Worm (Caenorhabditis elegans): ENCODE data around the gene nhr-152.
"Not testable (repeated sequence)": the region's sequence is repeated elsewhere in the genome, so short reads cannot be mapped to it uniquely, and the experiment has no call there.

nhr-152 gene

DNA sequence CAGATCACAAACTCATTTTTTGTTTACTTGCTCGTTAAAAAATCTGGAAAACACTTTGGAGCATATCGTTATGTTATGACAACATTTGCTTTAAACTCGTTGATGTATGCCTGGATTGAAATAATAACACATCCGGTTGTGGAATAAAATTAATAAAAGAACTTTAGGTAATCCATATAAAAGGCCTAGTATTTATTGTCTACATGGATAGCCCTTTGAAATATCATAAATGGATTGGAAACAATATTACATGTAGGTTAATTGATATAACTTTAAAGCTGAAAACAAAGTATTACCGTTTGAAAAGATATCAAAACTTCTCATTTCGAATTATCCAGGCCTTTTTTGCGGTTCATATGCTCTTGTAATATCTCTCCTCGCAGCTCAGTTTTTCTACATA, 4.5 kb downstream of the nhr-152 start:
- no peak for TF ChIP-seq ZK337.2 (GFP tag; IDR thresholded peaks at IDR 0.05)
- TF ChIP-seq skn-1 (tag; optimal IDR thresholded peaks at IDR 0.05) = no peak
- no peak for TF ChIP-seq tra-1 (GFP tag; IDR thresholded peaks at IDR 0.05)
- TF ChIP-seq madf-5 (GFP tag; IDR thresholded peaks at IDR 0.05) = no peak
- TF ChIP-seq daf-8 (GFP tag; IDR thresholded peaks at IDR 0.05) = no peak
- peak in 1 of 2 experiments; percentile 90 for TF ChIP-seq unc-62 (GFP tag; optimal IDR thresholded peaks at IDR 0.05 in 1 of 2)
- no peak for TF ChIP-seq unc-62 (tag; optimal IDR thresholded peaks at IDR 0.05)

DNA sequence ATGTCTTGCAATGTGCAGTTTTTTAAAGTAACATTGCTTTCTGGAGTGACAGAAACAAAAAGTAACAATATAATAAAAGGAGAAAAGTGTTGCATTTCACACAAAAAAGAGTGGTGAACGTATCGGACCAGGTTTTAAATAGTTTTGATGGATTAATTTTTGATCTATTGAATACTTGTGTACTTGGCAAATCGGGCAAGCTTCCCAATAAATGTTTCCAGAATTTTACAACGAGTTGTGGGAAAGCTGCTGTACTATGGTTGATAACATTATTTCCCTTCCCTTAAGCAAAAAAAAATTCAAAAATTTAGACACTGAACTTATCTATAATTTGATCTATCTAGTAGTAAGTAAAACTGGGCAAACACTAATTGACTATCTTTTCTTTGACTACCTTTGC, 7.2 kb downstream of the nhr-152 start, which contains the start of gene C12D5.10:
C12D5.10 (minus strand) TSS at position 101 of the 400 bp plus-strand sequence.
- TF ChIP-seq F10B5.3 (tag; optimal IDR thresholded peaks at IDR 0.05) (no peak), lin-13 (GFP tag; optimal IDR thresholded peaks at IDR 0.05) (no peak), F44E2.7 (GFP tag; IDR thresholded peaks at IDR 0.05) (no peak), pqm-1 (tag; optimal IDR thresholded peaks at IDR 0.05) (no peak), nhr-48 (tag; optimal IDR thresholded peaks at IDR 0.05) (no peak), T26A8.4 (GFP tag; IDR thresholded peaks at IDR 0.05) (no peak), jun-1 (tag; optimal IDR thresholded peaks at IDR 0.05) (no peak), ceh-32 (tag; optimal IDR thresholded peaks at IDR 0.05; ENCODE audit: poor library complexity) (no peak), ces-1 (GFP tag; optimal IDR thresholded peaks at IDR 0.05) (no peak)

DNA sequence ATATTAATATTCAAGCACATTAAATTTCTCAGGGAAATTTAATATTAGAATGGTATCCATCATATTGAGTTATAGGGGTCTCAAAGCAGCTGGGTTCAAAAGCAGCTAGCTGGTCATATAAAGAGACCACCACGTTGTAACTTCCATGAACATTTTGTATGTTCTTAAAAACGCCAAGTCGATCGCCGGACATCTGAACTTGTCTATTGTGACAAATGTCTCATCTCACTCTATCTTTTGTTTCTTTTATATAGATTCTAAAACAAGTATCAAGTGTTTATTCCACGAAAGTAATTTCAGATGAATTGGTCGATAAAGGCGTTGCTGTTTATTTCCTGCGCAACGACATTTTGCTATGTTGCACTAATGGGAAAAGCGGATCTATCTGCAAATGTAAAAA, 10.7 kb downstream of the nhr-152 start, which contains the start of gene ZK105.3:
ZK105.3 (plus strand) TSS at position 301 of the 400 bp plus-strand sequence.
- TF ChIP-seq nhr-76 (tag; optimal IDR thresholded peaks at IDR 0.05) (no peak), Y105C5A.15 (GFP tag; IDR thresholded peaks at IDR 0.05) (no peak), dve-1 (tag; optimal IDR thresholded peaks at IDR 0.05; ENCODE audit: insufficient read depth) (no peak), nhr-25 (tag; optimal IDR thresholded peaks at IDR 0.05; ENCODE audit: borderline replicate concordance, insufficient read depth) (no peak), T20F7.1 (GFP tag; optimal IDR thresholded peaks at IDR 0.05) (no peak), spr-3 (GFP tag; optimal IDR thresholded peaks at IDR 0.05) (no peak), madf-9 (GFP tag; conservative IDR thresholded peaks at IDR 0.05) (no peak), hlh-30 (tag; optimal IDR thresholded peaks at IDR 0.05; ENCODE audit: insufficient read depth) (no peak), R02D3.7 (tag; optimal IDR thresholded peaks at IDR 0.05) (no peak)

DNA sequence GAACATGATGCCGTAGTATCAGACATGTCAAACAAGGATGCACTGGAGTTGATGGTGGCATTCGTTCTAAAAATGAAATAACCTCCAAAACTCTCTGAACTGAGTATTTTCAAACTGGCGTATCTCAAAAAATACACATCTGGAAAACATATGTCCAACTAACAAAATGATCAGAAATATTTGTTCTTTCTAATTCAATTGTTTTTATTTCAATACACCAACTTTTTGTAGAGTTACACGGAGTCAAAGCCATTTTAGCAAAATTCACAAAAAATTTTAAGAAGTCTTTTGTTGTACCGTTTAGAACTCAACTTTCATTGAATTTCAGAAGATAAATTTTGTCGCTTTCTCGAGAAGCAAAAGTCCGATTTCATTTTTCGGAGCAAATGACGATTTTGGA, 17.4 kb downstream of the nhr-152 start, which contains the start of gene srsx-40:
srsx-40 (minus strand) TSS at position 101 of the 400 bp plus-strand sequence.
- TF ChIP-seq spr-1 (tag; optimal IDR thresholded peaks at IDR 0.05); php-3 (GFP tag; IDR thresholded peaks at IDR 0.05); gei-8 (GFP tag; optimal IDR thresholded peaks at IDR 0.05): not testable (repeated sequence)

DNA sequence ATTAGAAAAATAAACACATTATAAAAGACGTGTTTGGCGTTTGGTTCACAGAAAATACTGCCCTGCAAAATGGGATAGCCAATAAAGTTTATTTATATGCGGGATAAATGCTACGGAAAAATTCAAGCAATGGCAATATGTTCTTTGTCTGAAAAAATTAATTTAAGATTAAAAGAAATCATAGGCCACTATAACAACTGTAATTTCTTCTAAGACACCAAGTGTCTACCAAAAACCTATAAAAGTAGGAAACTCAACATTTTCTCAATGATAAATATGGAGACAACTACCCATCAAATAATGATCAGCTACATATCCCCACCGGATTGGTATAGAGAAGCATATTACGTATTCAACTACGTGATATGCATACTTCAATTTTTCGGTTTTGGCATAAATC, 19.2 kb downstream of the nhr-152 start, which contains the start of gene srw-3:
srw-3 (plus strand) TSS at position 301 of the 400 bp plus-strand sequence.
- no peak for TF ChIP-seq ceh-62 (tag; optimal IDR thresholded peaks at IDR 0.05)
- no peak for TF ChIP-seq tra-1 (GFP tag; IDR thresholded peaks at IDR 0.05)
- TF ChIP-seq F49E8.2 (tag; optimal IDR thresholded peaks at IDR 0.05; ENCODE audit: borderline replicate concordance) = no peak
- no peak for TF ChIP-seq ceh-20 (GFP tag; IDR thresholded peaks at IDR 0.05)
- TF ChIP-seq vab-7 (GFP tag; IDR thresholded peaks at IDR 0.05) = no peak
- no peak for TF ChIP-seq lin-38 (GFP tag; IDR thresholded peaks at IDR 0.05)
- TF ChIP-seq zag-1 (tag; optimal IDR thresholded peaks at IDR 0.05) = no peak
- TF ChIP-seq dmd-6 (GFP tag; IDR thresholded peaks at IDR 0.05) = no peak
- no peak for TF ChIP-seq set-16 (GFP tag; IDR thresholded peaks at IDR 0.05)
- TF ChIP-seq madf-9 (GFP tag; conservative IDR thresholded peaks at IDR 0.05) = no peak
- TF ChIP-seq nhr-102 (tag; optimal IDR thresholded peaks at IDR 0.05) = no peak
- no peak for TF ChIP-seq lin-1 (GFP tag; IDR thresholded peaks at IDR 0.05)
- no peak for TF ChIP-seq nhr-28 (tag; optimal IDR thresholded peaks at IDR 0.05)
- TF ChIP-seq mep-1 (tag; optimal IDR thresholded peaks at IDR 0.05) = no peak

All from whole organism, L4 larva.